Fruit fly (Drosophila melanogaster): ENCODE measurements around the gene yip2.

- TF ChIP-seq dmrt93B (GFP tag; optimal IDR thresholded peaks at IDR 0.05), result no peak
- no peak for TF ChIP-seq lola (GFP tag; optimal IDR thresholded peaks at IDR 0.05)
- no peak for TF ChIP-seq Mio (GFP tag; optimal IDR thresholded peaks at IDR 0.05)
- TF ChIP-seq dl (GFP tag; optimal IDR thresholded peaks at IDR 0.05; ENCODE audit: insufficient read depth in 1 of 2, partially characterized antibody in 2 of 2), result no peak
- no peak for TF ChIP-seq ey (GFP tag; optimal IDR thresholded peaks at IDR 0.05)
- no peak for TF ChIP-seq pan (optimal IDR thresholded peaks at IDR 0.05)
- no peak for TF ChIP-seq usp (GFP tag; optimal IDR thresholded peaks at IDR 0.05)
- TF ChIP-seq OdsH (GFP tag; optimal IDR thresholded peaks at IDR 0.05), result no peak
Observed at dm6 chr2L:9954696-9955095, 39.6 kb downstream of the yip2 start.

Data from whole organism, wandering third instar larva.